Worm (Caenorhabditis elegans): ENCODE data around the gene ZK353.10.

- no peak for TF ChIP-seq pha-4 (tag; optimal IDR thresholded peaks at IDR 0.05)
- no peak for TF ChIP-seq unc-130 (GFP tag; optimal IDR thresholded peaks at IDR 0.05)
- no peak for TF ChIP-seq mcd-1 (GFP tag; IDR thresholded peaks at IDR 0.05)
Measured at ce11 chrIII:8401887-8402286, 7.7 kb upstream of the ZK353.10 start, which contains the start of gene lap-1.

Measured in whole organism, young adult.